Worm (Caenorhabditis elegans) whole organism, L1 larva: ENCODE results near the gene lgc-48.

Experiments used
- efl-3 ChIP-seq: fragments of 200-800 bp; sonication (Bioruptor generic); optimal IDR thresholded peaks from 2 replicates; lab custom pipeline; 2018; ENCODE audit warnings: mild to moderate bottlenecking, missing genetic modification characterization, missing compliant biosample characterization
- elt-3 ChIP-seq, 6 experiments: fragments of 150-350 bp in 1 of 6; sonication (generic microtip); optimal IDR thresholded peaks; 2 replicates each; lab custom pipeline; 2017 to 2018; ENCODE audit warnings: missing biosample characterization in 6 of 6, missing genetic modification characterization in 6 of 6, inconsistent platforms in 1 of 6
- mdl-1 ChIP-seq, 2 experiments: fragments of 150-350 bp; optimal IDR thresholded peaks; 2 replicates each; lab custom pipeline; 2014 to 2017; ENCODE audit warnings: missing biosample characterization in 2 of 2, missing genetic modification characterization in 2 of 2, inconsistent platforms in 1 of 2
- mef-2 ChIP-seq: fragments of 150-350 bp; optimal IDR thresholded peaks from 2 replicates; lab custom pipeline; 2014; ENCODE audit warnings: missing biosample characterization, missing genetic modification characterization
- nhr-77 ChIP-seq: fragments of 150-350 bp; optimal IDR thresholded peaks from 2 replicates; lab custom pipeline; 2014; ENCODE audit warnings: missing biosample characterization, missing genetic modification characterization
- nhr-90 ChIP-seq: sonication (generic microtip); optimal IDR thresholded peaks from 2 replicates; lab custom pipeline; 2016; ENCODE audit warnings: mild to moderate bottlenecking, missing genetic modification characterization, missing compliant biosample characterization; ENCODE audit not compliant: poor library complexity
- unc-62 ChIP-seq: fragments of 150-350 bp; optimal IDR thresholded peaks from 2 replicates; lab custom pipeline; 2014; ENCODE audit warnings: missing biosample characterization, missing genetic modification reagents, missing genetic modification characterization

ce11 chrV:13309806-13310205 is 30.2 kb upstream of the lgc-48 start:
- TF ChIP-seq mef-2 = no peak
- no peak for TF ChIP-seq efl-3 (GFP tag; lab: Kevin White, UChicago)
- TF ChIP-seq unc-62 (GFP tag; lab: Kevin White, UChicago) = no peak
- no peak for TF ChIP-seq mdl-1 (tag; optimal IDR thresholded peaks at IDR 0.05; lab: Kevin White, UChicago)
- no peak for TF ChIP-seq nhr-77 (tag; lab: Kevin White, UChicago)
- TF ChIP-seq nhr-90 = no peak
- no peak for TF ChIP-seq elt-3 (tag; optimal IDR thresholded peaks at IDR 0.05; lab: Kevin White, UChicago)
